Fruit fly (Drosophila melanogaster) whole organism, embryonic: ENCODE data around the gene CG42585.

Experiments
- ATbp ChIP-seq: fragments of 200-800 bp; sonication (Bioruptor generic); optimal IDR thresholded peaks from 2 replicates; lab custom pipeline; 2017; ENCODE audit warnings: missing biosample characterization, mild to moderate bottlenecking, missing genetic modification characterization, missing genetic modification reagents
- Ada2b ChIP-seq: fragments of 200-800 bp; sonication (Bioruptor generic); IDR thresholded peaks from 2 replicates; pipeline ENCODE4 v1.3.6; 2022; ENCODE audit warnings: missing biosample characterization, missing genetic modification characterization
- Bgb ChIP-seq: fragments of 200-800 bp; sonication (Bioruptor generic); IDR thresholded peaks from 2 replicates; pipeline ENCODE4 v1.3.6; 2022; ENCODE audit warnings: missing biosample characterization, missing genetic modification characterization; ENCODE audit not compliant: partially characterized antibody
- CG10366 ChIP-seq: fragments of 200-800 bp; sonication (Bioruptor generic); IDR thresholded peaks from 2 replicates; pipeline ENCODE4 v1.3.6; 2022; ENCODE audit warnings: missing biosample characterization, missing genetic modification characterization
- CG10565 ChIP-seq: fragments of 200-800 bp; sonication (Bioruptor generic); optimal IDR thresholded peaks from 3 replicates; lab custom pipeline; 2016; ENCODE audit warnings: missing biosample characterization, mild to moderate bottlenecking, missing genetic modification characterization
- CG10959 ChIP-seq: fragments of 200-800 bp; sonication (Bioruptor generic); IDR thresholded peaks from 2 replicates; pipeline ENCODE4 v1.3.6; 2022; ENCODE audit warnings: missing biosample characterization, missing genetic modification characterization
- CG11093 ChIP-seq: fragments of 200-800 bp; sonication (Bioruptor generic); IDR thresholded peaks from 3 replicates; pipeline ENCODE4 v1.3.6; 2022; ENCODE audit warnings: missing biosample characterization, missing genetic modification characterization
- CG13424 ChIP-seq: fragments of 200-800 bp; sonication (Bioruptor generic); optimal IDR thresholded peaks from 2 replicates; lab custom pipeline; 2019; ENCODE audit warnings: missing biosample characterization, mild to moderate bottlenecking, missing genetic modification characterization, moderate library complexity
- CG15514 ChIP-seq: fragments of 200-800 bp; sonication (Bioruptor generic); optimal IDR thresholded peaks from 3 replicates; lab custom pipeline; 2017; ENCODE audit warnings: missing biosample characterization, missing genetic modification characterization, mild to moderate bottlenecking, moderate library complexity, missing genetic modification reagents
- CG16813 ChIP-seq: fragments of 200-800 bp; sonication (Bioruptor generic); IDR thresholded peaks from 3 replicates; pipeline ENCODE4 v1.3.6; 2022; ENCODE audit warnings: missing biosample characterization, missing genetic modification characterization; ENCODE audit not compliant: partially characterized antibody
- CG17568 ChIP-seq: fragments of 200-800 bp; sonication (Bioruptor generic); optimal IDR thresholded peaks from 2 replicates; lab custom pipeline; 2018; ENCODE audit warnings: missing biosample characterization, mild to moderate bottlenecking, missing genetic modification characterization, moderate library complexity
- CG17829 ChIP-seq: fragments of 200-800 bp; optimal IDR thresholded peaks from 2 replicates; lab custom pipeline; 2019; ENCODE audit warnings: missing biosample characterization, mild to moderate bottlenecking, missing genetic modification characterization, moderate library complexity
- CG18476 ChIP-seq: fragments of 200-800 bp; sonication (Bioruptor generic); optimal IDR thresholded peaks from 2 replicates; lab custom pipeline; 2016; ENCODE audit warnings: missing biosample characterization, mild to moderate bottlenecking, missing genetic modification characterization
- CG18619 ChIP-seq: fragments of 200-800 bp; sonication (Bioruptor generic); optimal IDR thresholded peaks from 3 replicates; lab custom pipeline; 2017; ENCODE audit warnings: missing biosample characterization, mild to moderate bottlenecking, missing genetic modification characterization
- CG2199 ChIP-seq: fragments of 200-800 bp; sonication (Bioruptor generic); IDR thresholded peaks from 3 replicates; pipeline ENCODE4 v1.3.6; 2022; ENCODE audit warnings: missing biosample characterization, missing genetic modification characterization
- CG3065 ChIP-seq: fragments of 200-800 bp; sonication (Bioruptor generic); optimal IDR thresholded peaks from 2 replicates; lab custom pipeline; 2016; ENCODE audit warnings: missing biosample characterization, missing genetic modification characterization
- CG3163 ChIP-seq: fragments of 200-800 bp; sonication (Bioruptor generic); optimal IDR thresholded peaks from 3 replicates; lab custom pipeline; 2016; ENCODE audit warnings: missing biosample characterization, missing genetic modification characterization
- CG34376 ChIP-seq: fragments of 200-800 bp; sonication (Bioruptor generic); optimal IDR thresholded peaks from 2 replicates; lab custom pipeline; 2018; ENCODE audit warnings: missing biosample characterization, mild to moderate bottlenecking, missing genetic modification characterization
- CG42726 ChIP-seq: fragments of 200-800 bp; sonication (Bioruptor generic); IDR thresholded peaks from 2 replicates; pipeline ENCODE4 v1.3.6; 2022; ENCODE audit warnings: missing biosample characterization, missing genetic modification characterization; ENCODE audit not compliant: partially characterized antibody
- CG9932 ChIP-seq: fragments of 200-800 bp; sonication (Bioruptor generic); IDR thresholded peaks from 2 replicates; pipeline ENCODE4 v1.3.6; 2022; ENCODE audit warnings: missing biosample characterization, missing genetic modification characterization
- Dbx ChIP-seq: fragments of 200-800 bp; sonication (Bioruptor generic); IDR thresholded peaks from 3 replicates; pipeline ENCODE4 v1.3.6; 2022; ENCODE audit warnings: missing biosample characterization, missing genetic modification characterization
- Dll ChIP-seq: fragments of 200-800 bp; sonication (Bioruptor generic); IDR thresholded peaks from 4 replicates; pipeline ENCODE4 v1.3.6; 2022; ENCODE audit warnings: missing biosample characterization, missing genetic modification characterization; ENCODE audit not compliant: partially characterized antibody
- Dref ChIP-seq: fragments of 200-800 bp; sonication (Bioruptor generic); IDR thresholded peaks from 2 replicates; pipeline ENCODE4 v1.3.6; 2022; ENCODE audit warnings: missing biosample characterization, missing genetic modification characterization
- Eip74EF ChIP-seq, 2 experiments: fragments of 200-800 bp in 1 of 2; fragments of >200 bp in 1 of 2; sonication (Bioruptor generic) in 1 of 2; optimal IDR thresholded peaks; 2 replicates each; lab custom pipeline; 2017 to 2019; ENCODE audit warnings: missing biosample characterization in 2 of 2, missing genetic modification characterization in 2 of 2, mild to moderate bottlenecking in 1 of 2, moderate library complexity in 1 of 2
- Ets97D ChIP-seq: fragments of 200-800 bp; sonication (Bioruptor generic); optimal IDR thresholded peaks from 3 replicates; lab custom pipeline; 2016; ENCODE audit warnings: missing biosample characterization, missing genetic modification characterization
- Gsc ChIP-seq: fragments of 200-800 bp; sonication (Bioruptor generic); IDR thresholded peaks from 2 replicates; pipeline ENCODE4 v1.3.6; 2022; ENCODE audit warnings: missing biosample characterization, missing genetic modification characterization
- H2.0 ChIP-seq: fragments of 200-800 bp; sonication (Bioruptor generic); IDR thresholded peaks from 2 replicates; pipeline ENCODE4 v1.3.6; 2022; ENCODE audit warnings: missing biosample characterization, missing genetic modification characterization
- HLH54F ChIP-seq: fragments of 200-800 bp; sonication (Bioruptor generic); optimal IDR thresholded peaks from 3 replicates; lab custom pipeline; 2016; ENCODE audit warnings: missing biosample characterization, missing genetic modification characterization
- Hr39 ChIP-seq: fragments of >200 bp; optimal IDR thresholded peaks from 2 replicates; lab custom pipeline; 2017
- Hr51 ChIP-seq, 2 experiments: fragments of 200-800 bp; sonication (Bioruptor generic); optimal IDR thresholded peaks; 2 replicates in 1 of 2; 3 replicates in 1 of 2; lab custom pipeline; 2016 to 2018; ENCODE audit warnings: missing biosample characterization in 2 of 2, missing genetic modification characterization in 2 of 2, mild to moderate bottlenecking in 1 of 2, moderate library complexity in 1 of 2
- MBD-R2 ChIP-seq: fragments of 200-800 bp; sonication (Bioruptor generic); IDR thresholded peaks from 2 replicates; pipeline ENCODE4 v1.3.6; 2022; ENCODE audit warnings: missing biosample characterization, missing genetic modification characterization
- Mad ChIP-seq: fragments of 200-800 bp; sonication (Bioruptor generic); optimal IDR thresholded peaks from 2 replicates; lab custom pipeline; 2016; ENCODE audit warnings: missing biosample characterization, missing genetic modification characterization
- Nf-YC ChIP-seq: fragments of 200-800 bp; optimal IDR thresholded peaks from 3 replicates; lab custom pipeline; 2019; ENCODE audit warnings: missing biosample characterization, mild to moderate bottlenecking, missing genetic modification characterization, moderate library complexity
- Tbp ChIP-seq: fragments of >200 bp; optimal IDR thresholded peaks from 2 replicates; lab custom pipeline; 2018; ENCODE audit warnings: missing biosample characterization, missing genetic modification characterization
- ab ChIP-seq: fragments of 200-800 bp; sonication (Bioruptor generic); optimal IDR thresholded peaks from 2 replicates; lab custom pipeline; 2016; ENCODE audit warnings: missing biosample characterization, missing genetic modification characterization
- bcd ChIP-seq: fragments of 200-800 bp; sonication (Bioruptor generic); optimal IDR thresholded peaks from 2 replicates; lab custom pipeline; 2017; ENCODE audit warnings: missing biosample characterization, mild to moderate bottlenecking, missing genetic modification characterization
- bowl ChIP-seq: fragments of 200-800 bp; sonication (Bioruptor generic); IDR thresholded peaks from 2 replicates; pipeline ENCODE4 v1.3.6; 2022; ENCODE audit warnings: missing biosample characterization, missing genetic modification characterization
- dimm ChIP-seq: fragments of 200-800 bp; sonication (Bioruptor generic); IDR thresholded peaks from 2 replicates; pipeline ENCODE4 v1.3.6; 2022; ENCODE audit warnings: missing biosample characterization, missing genetic modification characterization
- disco-r ChIP-seq: fragments of 200-800 bp; sonication (Bioruptor generic); optimal IDR thresholded peaks from 2 replicates; lab custom pipeline; 2016; ENCODE audit warnings: missing biosample characterization, missing genetic modification characterization
- eyg ChIP-seq: fragments of 200-800 bp; sonication (Bioruptor generic); optimal IDR thresholded peaks from 3 replicates; lab custom pipeline; 2016; ENCODE audit warnings: missing biosample characterization, missing genetic modification characterization
- fd64A ChIP-seq: fragments of 200-800 bp; sonication (Bioruptor generic); optimal IDR thresholded peaks from 3 replicates; lab custom pipeline; 2018; ENCODE audit warnings: missing biosample characterization, mild to moderate bottlenecking, missing genetic modification characterization
- fd96Cb ChIP-seq: fragments of 200-800 bp; sonication (Bioruptor generic); optimal IDR thresholded peaks from 2 replicates; lab custom pipeline; 2018; ENCODE audit warnings: missing biosample characterization, mild to moderate bottlenecking, missing genetic modification characterization, moderate library complexity
- gcm2 ChIP-seq: fragments of 200-800 bp; sonication (Bioruptor generic); optimal IDR thresholded peaks from 2 replicates; lab custom pipeline; 2016; ENCODE audit warnings: missing biosample characterization, missing genetic modification characterization
- knrl ChIP-seq: fragments of 200-800 bp; sonication (Bioruptor generic); IDR thresholded peaks from 3 replicates; pipeline ENCODE4 v1.3.6; 2022; ENCODE audit warnings: missing biosample characterization, missing genetic modification characterization; ENCODE audit not compliant: partially characterized antibody
- onecut ChIP-seq: fragments of 200-800 bp; sonication (Bioruptor generic); IDR thresholded peaks from 2 replicates; pipeline ENCODE4 v1.3.6; 2022; ENCODE audit warnings: missing biosample characterization, missing genetic modification characterization
- pb ChIP-seq: fragments of 200-800 bp; sonication (Bioruptor generic); optimal IDR thresholded peaks from 3 replicates; lab custom pipeline; 2016; ENCODE audit warnings: missing biosample characterization, missing genetic modification characterization
- ranshi ChIP-seq: fragments of 200-800 bp; sonication (Bioruptor generic); IDR thresholded peaks from 2 replicates; pipeline ENCODE4 v1.3.6; 2022; ENCODE audit warnings: missing biosample characterization, missing genetic modification characterization
- ttk ChIP-seq: fragments of 200-800 bp; sonication (Bioruptor generic); IDR thresholded peaks from 2 replicates; pipeline ENCODE4 v2.1.2; 2022; ENCODE audit warnings: missing biosample characterization, missing genetic modification characterization
- vfl ChIP-seq: fragments of 200-800 bp; sonication (Bioruptor generic); optimal IDR thresholded peaks from 2 replicates; lab custom pipeline; 2016; ENCODE audit warnings: missing biosample characterization, missing genetic modification characterization
- vvl ChIP-seq: fragments of 200-800 bp; sonication (Bioruptor generic); IDR thresholded peaks from 2 replicates; pipeline ENCODE4 v1.3.6; 2022; ENCODE audit warnings: missing biosample characterization, missing genetic modification characterization
- yki ChIP-seq: fragments of >200 bp; optimal IDR thresholded peaks from 3 replicates; lab custom pipeline; 2018
- zf30C ChIP-seq: fragments of 200-800 bp; sonication (Bioruptor generic); optimal IDR thresholded peaks from 3 replicates; lab custom pipeline; 2018; ENCODE audit warnings: missing biosample characterization, mild to moderate bottlenecking, missing genetic modification characterization

The CG42585 gene

dm6 chr2L:14701495-14701894 lies 38.2 kb upstream of the CG42585 start (continued):
- peak in 1 of 2 experiments; percentile 49 for TF ChIP-seq Eip74EF (GFP tag; optimal IDR thresholded peaks at IDR 0.05; lab: Kevin White, UChicago)
- TF ChIP-seq CG3065 (GFP tag; lab: Kevin White, UChicago), result peak; percentile 15
- TF ChIP-seq ab, result no peak
- TF ChIP-seq CG10366, result peak; percentile 65
- TF ChIP-seq CG17568 (GFP tag; lab: Kevin White, UChicago), result peak; percentile 22
- TF ChIP-seq Dref (GFP tag; lab: Robert Waterston, UW), result no peak
- TF ChIP-seq bowl (GFP tag; lab: Robert Waterston, UW), result no peak
- no peak for TF ChIP-seq CG34376 (GFP tag; lab: Kevin White, UChicago)
- peak; percentile 67 for TF ChIP-seq ttk (GFP tag; lab: Robert Waterston, UW)
- TF ChIP-seq CG13424 (tag; lab: Kevin White, UChicago), result peak; percentile 39
- TF ChIP-seq CG16813 (GFP tag; lab: Robert Waterston, UW), result no peak
- TF ChIP-seq CG10565, result no peak
- peak; percentile 23 for TF ChIP-seq bcd (GFP tag; lab: Kevin White, UChicago)
- TF ChIP-seq Ada2b (GFP tag; lab: Robert Waterston, UW), result peak; percentile 58
- TF ChIP-seq zf30C (GFP tag; lab: Kevin White, UChicago), result peak; percentile 40
- TF ChIP-seq Hr51 (GFP tag; optimal IDR thresholded peaks at IDR 0.05; lab: Kevin White, UChicago), result peak in 1 of 2 experiments; percentile 58
- TF ChIP-seq eyg (GFP tag; lab: Kevin White, UChicago), result no peak
- TF ChIP-seq knrl (GFP tag; lab: Robert Waterston, UW), result no peak
- peak; percentile 19 for TF ChIP-seq CG18476 (GFP tag; lab: Kevin White, UChicago)
- no peak for TF ChIP-seq Mad (GFP tag; lab: Kevin White, UChicago)
- no peak for TF ChIP-seq Tbp (GFP tag; lab: Kevin White, UChicago)
- TF ChIP-seq H2.0 (GFP tag; lab: Robert Waterston, UW), result peak; percentile 58
- no peak for TF ChIP-seq CG2199 (GFP tag; lab: Robert Waterston, UW)
- no peak for TF ChIP-seq CG11093 (GFP tag; lab: Robert Waterston, UW)
- peak; percentile 80 for TF ChIP-seq vvl (GFP tag; lab: Robert Waterston, UW)
- no peak for TF ChIP-seq CG15514 (GFP tag; lab: Kevin White, UChicago)
- TF ChIP-seq pb (GFP tag; lab: Kevin White, UChicago), result no peak
- no peak for TF ChIP-seq yki
- TF ChIP-seq fd64A (GFP tag; lab: Kevin White, UChicago), result no peak
- TF ChIP-seq CG17829, result no peak
- peak; percentile 31 for TF ChIP-seq CG18619
- TF ChIP-seq onecut (GFP tag; lab: Robert Waterston, UW), result peak; percentile 44; the same call in 1 of the 2 replicates
- no peak for TF ChIP-seq Bgb (GFP tag; lab: Robert Waterston, UW)
- peak; percentile 79 for TF ChIP-seq CG10959 (GFP tag; lab: Robert Waterston, UW)
- TF ChIP-seq dimm, result peak; percentile 52
- TF ChIP-seq MBD-R2, result no peak
- no peak for TF ChIP-seq HLH54F
- no peak for TF ChIP-seq Nf-YC (tag; lab: Kevin White, UChicago)
- no peak for TF ChIP-seq CG42726 (GFP tag; lab: Robert Waterston, UW)
- no peak for TF ChIP-seq Hr39
- no peak for TF ChIP-seq Dll (GFP tag; lab: Robert Waterston, UW)
- peak; percentile 56 for TF ChIP-seq fd96Cb (tag; lab: Kevin White, UChicago)
- TF ChIP-seq ATbp (GFP tag; lab: Kevin White, UChicago), result peak; percentile 84
- TF ChIP-seq gcm2, result no peak
- no peak for TF ChIP-seq disco-r
- TF ChIP-seq CG9932 (GFP tag; lab: Robert Waterston, UW), result no peak
- TF ChIP-seq ranshi (GFP tag; lab: Robert Waterston, UW), result peak; percentile 78
- TF ChIP-seq Dbx, result no peak
- TF ChIP-seq vfl (GFP tag; lab: Kevin White, UChicago), result no peak
- TF ChIP-seq Ets97D (GFP tag; lab: Kevin White, UChicago), result no peak
- no peak for TF ChIP-seq CG3163 (GFP tag; lab: Kevin White, UChicago)
- TF ChIP-seq Gsc, result no peak
